Worm (Caenorhabditis elegans): Measurements from ENCODE around the gene col-99.

- TF ChIP-seq B0310.2 (tag; optimal IDR thresholded peaks at IDR 0.05) (no peak), tbx-11 (GFP tag; IDR thresholded peaks at IDR 0.05) (no peak), ama-1 (optimal IDR thresholded peaks at IDR 0.05) (no peak), hmbx-1 (tag; optimal IDR thresholded peaks at IDR 0.05) (no peak), flt-1 (GFP tag; IDR thresholded peaks at IDR 0.05) (no peak), hmg-4 (GFP tag; optimal IDR thresholded peaks at IDR 0.05) (no peak)
Measured at ce11 chrIV:159864-160263, 12.1 kb upstream of the col-99 start, which contains the start of gene Y38C1AA.19.

All from whole organism, early embryonic.